Fruit fly (Drosophila melanogaster) whole organism: ENCODE results near the gene EMC3.

Experiments used
- CG8478 ChIP-seq: fragments of >200 bp; optimal IDR thresholded peaks from 2 replicates; lab custom pipeline; 2018; ENCODE audit warnings: inconsistent platforms
- pan ChIP-seq: fragments of >200 bp; optimal IDR thresholded peaks from 2 replicates; lab custom pipeline; 2017
- psq ChIP-seq: fragments of >200 bp; optimal IDR thresholded peaks from 2 replicates; lab custom pipeline; 2017

dm6 chr2L:10735923-10736322, 3.7 kb upstream of the EMC3 start, which contains the start of gene Nup107:
- TF ChIP-seq CG8478 (lab: Kevin White, UChicago) (no peak), psq (no peak), pan (no peak)
